Fruit fly (Drosophila melanogaster) whole organism, embryonic: ENCODE measurements around the gene RpS9.
A peak's percentile ranks its signal among the peaks of the same experiment; 100 is the strongest.

ENCODE experiments used
- Atf-2 ChIP-seq: fragments of 200-800 bp; sonication (Bioruptor generic); optimal IDR thresholded peaks from 2 replicates; lab custom pipeline; 2016; ENCODE audit warnings: missing biosample characterization, missing genetic modification characterization
- B-H1 ChIP-seq: fragments of 200-800 bp; sonication (Bioruptor generic); IDR thresholded peaks from 3 replicates; pipeline ENCODE4 v1.3.6; 2022; ENCODE audit warnings: missing biosample characterization, missing genetic modification characterization
- Bteb2 ChIP-seq: fragments of 200-800 bp; sonication (Bioruptor generic); optimal IDR thresholded peaks from 2 replicates; lab custom pipeline; 2016; ENCODE audit warnings: missing biosample characterization, missing genetic modification characterization
- C15 ChIP-seq: fragments of 200-800 bp; sonication (Bioruptor generic); IDR thresholded peaks from 3 replicates; pipeline ENCODE4 v1.3.6; 2022; ENCODE audit warnings: missing biosample characterization, missing genetic modification characterization
- CG11247 ChIP-seq: fragments of 200-800 bp; sonication (Bioruptor generic); IDR thresholded peaks from 2 replicates; pipeline ENCODE4 v1.3.6; 2022; ENCODE audit warnings: missing biosample characterization, missing genetic modification characterization
- CG11398 ChIP-seq: fragments of 200-800 bp; sonication (Bioruptor generic); optimal IDR thresholded peaks from 2 replicates; lab custom pipeline; 2016; ENCODE audit warnings: missing biosample characterization, missing genetic modification characterization
- CG12155 ChIP-seq: fragments of 200-800 bp; sonication (Bioruptor generic); optimal IDR thresholded peaks from 3 replicates; lab custom pipeline; 2016; ENCODE audit warnings: missing biosample characterization, missing genetic modification characterization
- CG12219 ChIP-seq: fragments of 200-800 bp; sonication (Bioruptor generic); optimal IDR thresholded peaks from 3 replicates; lab custom pipeline; 2018; ENCODE audit warnings: missing biosample characterization, mild to moderate bottlenecking, missing genetic modification characterization
- CG12744 ChIP-seq: fragments of 200-800 bp; sonication (Bioruptor generic); optimal IDR thresholded peaks from 2 replicates; lab custom pipeline; 2016; ENCODE audit warnings: missing biosample characterization, missing genetic modification characterization
- CG1529 ChIP-seq: fragments of 200-800 bp; sonication (Bioruptor generic); optimal IDR thresholded peaks from 3 replicates; lab custom pipeline; 2018; ENCODE audit warnings: missing biosample characterization, missing genetic modification characterization
- CG15479 ChIP-seq: fragments of 200-800 bp; sonication (Bioruptor generic); optimal IDR thresholded peaks from 3 replicates; lab custom pipeline; 2019; ENCODE audit warnings: missing biosample characterization, mild to moderate bottlenecking, missing genetic modification characterization, moderate library complexity
- CG16815 ChIP-seq: fragments of 200-800 bp; sonication (Bioruptor generic); optimal IDR thresholded peaks from 3 replicates; lab custom pipeline; 2017; ENCODE audit warnings: missing biosample characterization, mild to moderate bottlenecking, missing genetic modification characterization
- CG33213 ChIP-seq: fragments of 200-800 bp; sonication (Bioruptor generic); optimal IDR thresholded peaks from 3 replicates; lab custom pipeline; 2016; ENCODE audit warnings: missing biosample characterization, missing genetic modification characterization
- CG4854 ChIP-seq: fragments of 200-800 bp; sonication (Bioruptor generic); optimal IDR thresholded peaks from 2 replicates; lab custom pipeline; 2016; ENCODE audit warnings: missing biosample characterization, missing genetic modification characterization, inconsistent platforms
- CG7357 ChIP-seq: fragments of 200-800 bp; sonication (Bioruptor generic); IDR thresholded peaks from 3 replicates; pipeline ENCODE4 v1.3.6; 2022; ENCODE audit warnings: missing biosample characterization, missing genetic modification characterization
- CG8281 ChIP-seq: fragments of 200-800 bp; sonication (Bioruptor generic); optimal IDR thresholded peaks from 2 replicates; lab custom pipeline; 2018; ENCODE audit warnings: missing biosample characterization, mild to moderate bottlenecking, missing genetic modification characterization, moderate library complexity
- CG8478 ChIP-seq: fragments of >200 bp; optimal IDR thresholded peaks from 2 replicates; lab custom pipeline; 2018
- CG8944 ChIP-seq: fragments of 200-800 bp; sonication (Bioruptor generic); optimal IDR thresholded peaks from 3 replicates; lab custom pipeline; 2016; ENCODE audit warnings: missing biosample characterization, missing genetic modification characterization
- HmgD ChIP-seq: fragments of 200-800 bp; sonication (Bioruptor generic); optimal IDR thresholded peaks from 3 replicates; lab custom pipeline; 2016; ENCODE audit warnings: missing biosample characterization, missing genetic modification characterization
- Hmr ChIP-seq: fragments of 200-800 bp; sonication (Bioruptor generic); optimal IDR thresholded peaks from 3 replicates; lab custom pipeline; 2017; ENCODE audit warnings: mild to moderate bottlenecking, missing biosample characterization, missing genetic modification reagents, missing genetic modification characterization
- Hmx ChIP-seq: fragments of 200-800 bp; sonication (Bioruptor generic); optimal IDR thresholded peaks from 2 replicates; lab custom pipeline; 2016; ENCODE audit warnings: missing biosample characterization, missing genetic modification characterization
- Med ChIP-seq: fragments of 200-800 bp; sonication (Bioruptor generic); peaks from one replicate; lab custom pipeline; 2016; ENCODE audit warnings: missing biosample characterization, missing genetic modification characterization, mild to moderate bottlenecking, inconsistent platforms, moderate library complexity
- NfI ChIP-seq: fragments of 200-800 bp; sonication (Bioruptor generic); optimal IDR thresholded peaks from 3 replicates; lab custom pipeline; 2018; ENCODE audit warnings: missing biosample characterization, mild to moderate bottlenecking, missing genetic modification characterization, moderate library complexity
- Ravus ChIP-seq: fragments of 200-800 bp; sonication (Bioruptor generic); IDR thresholded peaks from 2 replicates; pipeline ENCODE4 v1.3.6; 2022; ENCODE audit warnings: missing biosample characterization, missing genetic modification characterization
- Sox102F ChIP-seq: fragments of 200-800 bp; sonication (Bioruptor generic); optimal IDR thresholded peaks from 2 replicates; lab custom pipeline; 2018; ENCODE audit warnings: missing biosample characterization, mild to moderate bottlenecking, missing genetic modification characterization, moderate library complexity
- Ssrp ChIP-seq: fragments of 200-800 bp; sonication (Bioruptor generic); optimal IDR thresholded peaks from 2 replicates; lab custom pipeline; 2018; ENCODE audit warnings: missing biosample characterization, mild to moderate bottlenecking, missing genetic modification characterization, moderate library complexity
- TFAM ChIP-seq: fragments of 200-800 bp; sonication (Bioruptor generic); optimal IDR thresholded peaks from 2 replicates; lab custom pipeline; 2017; ENCODE audit warnings: missing biosample characterization, missing genetic modification characterization, inconsistent platforms
- Xrp1 ChIP-seq: fragments of 200-800 bp; sonication (Bioruptor generic); IDR thresholded peaks from 2 replicates; pipeline ENCODE4 v1.3.6; 2022; ENCODE audit warnings: missing biosample characterization, missing genetic modification characterization
- bcd ChIP-seq: fragments of 200-800 bp; sonication (Bioruptor generic); optimal IDR thresholded peaks from 2 replicates; lab custom pipeline; 2017; ENCODE audit warnings: missing biosample characterization, mild to moderate bottlenecking, missing genetic modification characterization
- bsh ChIP-seq, 2 experiments: fragments of 200-800 bp; sonication (Bioruptor generic); optimal IDR thresholded peaks; 2 replicates each; lab custom pipeline; 2017 to 2018; ENCODE audit warnings: mild to moderate bottlenecking in 2 of 2, missing biosample characterization in 2 of 2, missing genetic modification characterization in 2 of 2, moderate library complexity in 1 of 2
- btn ChIP-seq: fragments of 200-800 bp; sonication (Bioruptor generic); optimal IDR thresholded peaks from 2 replicates; lab custom pipeline; 2016; ENCODE audit warnings: missing biosample characterization, missing genetic modification characterization
- cad ChIP-seq: fragments of >200 bp; optimal IDR thresholded peaks from 2 replicates; lab custom pipeline; 2017; ENCODE audit warnings: missing biosample characterization, missing genetic modification characterization
- cato ChIP-seq: fragments of 200-800 bp; sonication (Bioruptor generic); optimal IDR thresholded peaks from 2 replicates; lab custom pipeline; 2016; ENCODE audit warnings: missing biosample characterization, missing genetic modification characterization, borderline replicate concordance
- ci ChIP-seq: fragments of 200-800 bp; sonication (Bioruptor generic); IDR thresholded peaks from 3 replicates; pipeline ENCODE4 v1.3.6; 2022; ENCODE audit warnings: missing biosample characterization, missing genetic modification characterization
- crc ChIP-seq: fragments of 200-800 bp; sonication (Bioruptor generic); optimal IDR thresholded peaks from 2 replicates; lab custom pipeline; 2016; ENCODE audit warnings: missing biosample characterization, missing genetic modification characterization
- da ChIP-seq: fragments of 200-800 bp; sonication (Bioruptor generic); optimal IDR thresholded peaks from 2 replicates; lab custom pipeline; 2016; ENCODE audit warnings: missing biosample characterization, missing genetic modification characterization
- dysf ChIP-seq: fragments of 200-800 bp; sonication (Bioruptor generic); IDR thresholded peaks from 3 replicates; pipeline ENCODE4 v1.3.6; 2022; ENCODE audit warnings: missing biosample characterization, missing genetic modification characterization
- eve ChIP-seq, 2 experiments: fragments of >200 bp; optimal IDR thresholded peaks; 2 replicates each; lab custom pipeline; 2017; ENCODE audit warnings: missing biosample characterization in 2 of 2, missing genetic modification characterization in 2 of 2
- fd102C ChIP-seq: fragments of 200-800 bp; sonication (Bioruptor generic); optimal IDR thresholded peaks from 2 replicates; lab custom pipeline; 2018; ENCODE audit warnings: missing biosample characterization, mild to moderate bottlenecking, missing genetic modification characterization, moderate library complexity
- fru ChIP-seq: fragments of >200 bp; optimal IDR thresholded peaks from 2 replicates; lab custom pipeline; 2017
- fu2 ChIP-seq: fragments of 200-800 bp; sonication (Bioruptor generic); optimal IDR thresholded peaks from 2 replicates; lab custom pipeline; 2016; ENCODE audit warnings: missing biosample characterization, missing genetic modification characterization
- gce ChIP-seq: fragments of 200-800 bp; sonication (Bioruptor generic); IDR thresholded peaks from 3 replicates; pipeline ENCODE4 v1.3.6; 2022; ENCODE audit warnings: missing biosample characterization, missing genetic modification characterization
- ind ChIP-seq: fragments of 200-800 bp; sonication (Bioruptor generic); optimal IDR thresholded peaks from 3 replicates; lab custom pipeline; 2016; ENCODE audit warnings: missing biosample characterization, missing genetic modification characterization
- jing ChIP-seq: fragments of 200-800 bp; sonication (Bioruptor generic); optimal IDR thresholded peaks from 2 replicates; lab custom pipeline; 2018; ENCODE audit warnings: missing biosample characterization, mild to moderate bottlenecking, missing genetic modification characterization
- kni ChIP-seq: fragments of 200-800 bp; sonication (Bioruptor generic); optimal IDR thresholded peaks from 3 replicates; lab custom pipeline; 2017; ENCODE audit warnings: mild to moderate bottlenecking, missing biosample characterization, missing genetic modification reagents, missing genetic modification characterization
- lmd ChIP-seq: fragments of 200-800 bp; sonication (Bioruptor generic); IDR thresholded peaks from 2 replicates; pipeline ENCODE4 v1.3.6; 2022; ENCODE audit warnings: missing biosample characterization, missing genetic modification characterization
- odd ChIP-seq: fragments of 200-800 bp; sonication (Bioruptor generic); optimal IDR thresholded peaks from 2 replicates; lab custom pipeline; 2017; ENCODE audit warnings: missing biosample characterization, mild to moderate bottlenecking, missing genetic modification characterization
- org-1 ChIP-seq: fragments of 200-800 bp; sonication (Bioruptor generic); optimal IDR thresholded peaks from 2 replicates; lab custom pipeline; 2017; ENCODE audit warnings: missing biosample characterization, missing genetic modification characterization
- tin ChIP-seq: fragments of 200-800 bp; sonication (Bioruptor generic); optimal IDR thresholded peaks from 3 replicates; lab custom pipeline; 2016; ENCODE audit warnings: missing biosample characterization, missing genetic modification characterization
- wdn ChIP-seq: fragments of 200-800 bp; sonication (Bioruptor generic); IDR thresholded peaks from 2 replicates; pipeline ENCODE4 v1.3.6; 2022; ENCODE audit warnings: missing biosample characterization, missing genetic modification characterization
- zen ChIP-seq: fragments of 200-800 bp; sonication (Bioruptor generic); optimal IDR thresholded peaks from 3 replicates; lab custom pipeline; 2018; ENCODE audit warnings: missing biosample characterization, mild to moderate bottlenecking, missing genetic modification characterization, moderate library complexity

The RpS9 gene

dm6 chr3L:9460775-9461491 is 50.4 kb downstream of the RpS9 start, which contains the start of the genes CG3434 and CG44838 (continued):
- peak; percentile 92 for TF ChIP-seq Med (GFP tag; lab: Kevin White, UChicago)
- TF ChIP-seq TFAM (GFP tag; lab: Kevin White, UChicago), result no peak
- peak; percentile 64 for TF ChIP-seq CG16815 (GFP tag; lab: Kevin White, UChicago)
- TF ChIP-seq cato (GFP tag; lab: Kevin White, UChicago), result peak; percentile 77
- TF ChIP-seq fru (lab: Kevin White, UChicago), result no peak
- TF ChIP-seq eve (GFP tag; optimal IDR thresholded peaks at IDR 0.05; lab: Kevin White, UChicago), result no peak
- TF ChIP-seq zen, result peak; percentile 74
- TF ChIP-seq Hmx (GFP tag; lab: Kevin White, UChicago), result peak; percentile 26
- TF ChIP-seq Atf-2 (GFP tag; lab: Kevin White, UChicago), result peak; percentile 19
- TF ChIP-seq ci (GFP tag; lab: Robert Waterston, UW), result peak; percentile 79; the same call in 2 of the 3 replicates
- peak; percentile 86 for TF ChIP-seq CG12155 (GFP tag; lab: Kevin White, UChicago)
- TF ChIP-seq CG12219, result peak; percentile 29
- TF ChIP-seq tin (GFP tag; lab: Kevin White, UChicago), result peak; percentile 84
- TF ChIP-seq ind (GFP tag; lab: Kevin White, UChicago), result peak; percentile 81
- peak; percentile 47 for TF ChIP-seq CG8281 (tag; lab: Kevin White, UChicago)
- no peak for TF ChIP-seq CG8478 (lab: Kevin White, UChicago)
- TF ChIP-seq gce (GFP tag; lab: Robert Waterston, UW), result no peak
- TF ChIP-seq bsh (GFP tag; optimal IDR thresholded peaks at IDR 0.05; lab: Kevin White, UChicago), result peak; percentile 9 to 81
- TF ChIP-seq cad (GFP tag; lab: Kevin White, UChicago), result peak; percentile 15
- TF ChIP-seq CG8944 (GFP tag; lab: Kevin White, UChicago), result peak; percentile 55
- TF ChIP-seq NfI (GFP tag; lab: Kevin White, UChicago), result peak; percentile 72
- TF ChIP-seq dysf, result peak; percentile 76
- peak; percentile 44 for TF ChIP-seq odd
- TF ChIP-seq CG11398 (GFP tag; lab: Kevin White, UChicago), result no peak
- TF ChIP-seq lmd, result peak; percentile 70
- TF ChIP-seq fu2, result peak; percentile 39
- peak; percentile 40; the same call in 1 of the 2 replicates for TF ChIP-seq wdn (GFP tag; lab: Robert Waterston, UW)
- TF ChIP-seq Ssrp (tag; lab: Kevin White, UChicago), result peak; percentile 75
- TF ChIP-seq B-H1 (GFP tag; lab: Robert Waterston, UW), result peak; percentile 69
- TF ChIP-seq C15 (GFP tag; lab: Robert Waterston, UW), result peak; percentile 52; the same call in 1 of the 3 replicates
- peak; percentile 56 for TF ChIP-seq HmgD (GFP tag; lab: Kevin White, UChicago)
- peak; percentile 48 for TF ChIP-seq CG4854 (GFP tag; lab: Kevin White, UChicago)
- peak; percentile 45 for TF ChIP-seq CG1529
- TF ChIP-seq Hmr (GFP tag; lab: Kevin White, UChicago), result peak; percentile 83
- TF ChIP-seq Xrp1 (GFP tag; lab: Robert Waterston, UW), result peak; percentile 86
- TF ChIP-seq jing (GFP tag; lab: Kevin White, UChicago), result no peak
- TF ChIP-seq Bteb2 (GFP tag; lab: Kevin White, UChicago), result peak; percentile 72
- TF ChIP-seq Ravus (GFP tag; lab: Robert Waterston, UW), result no peak; the same call in 1 of the 2 replicates
- TF ChIP-seq kni (GFP tag; lab: Kevin White, UChicago), result peak; percentile 75
- TF ChIP-seq CG7357 (GFP tag; lab: Robert Waterston, UW), result peak; percentile 44; the same call in 1 of the 3 replicates
- no peak for TF ChIP-seq da (GFP tag; lab: Kevin White, UChicago)
- no peak for TF ChIP-seq org-1 (GFP tag; lab: Kevin White, UChicago)
- TF ChIP-seq crc, result peak; percentile 39
- peak; percentile 25 for TF ChIP-seq btn
- TF ChIP-seq CG15479 (GFP tag; lab: Kevin White, UChicago), result peak; percentile 19
- TF ChIP-seq CG33213 (GFP tag; lab: Kevin White, UChicago), result peak; percentile 55
- TF ChIP-seq bcd, result peak; percentile 78
- TF ChIP-seq CG11247 (GFP tag; lab: Robert Waterston, UW), result peak; percentile 62; the same call in 1 of the 2 replicates
- TF ChIP-seq fd102C (GFP tag; lab: Kevin White, UChicago), result peak; percentile 31
- peak; percentile 79 for TF ChIP-seq Sox102F (GFP tag; lab: Kevin White, UChicago)
- TF ChIP-seq CG12744 (GFP tag; lab: Kevin White, UChicago), result peak; percentile 28
